Worm (Caenorhabditis elegans) whole organism, early embryonic: ENCODE data around the gene M110.7.

Experiments
- F13C5.2 ChIP-seq: sonication (generic microtip); optimal IDR thresholded peaks from 2 replicates; lab custom pipeline; 2017; ENCODE audit warnings: mild to moderate bottlenecking, missing genetic modification characterization, inconsistent platforms, missing compliant biosample characterization
- aly-1 ChIP-seq: sonication (generic microtip); optimal IDR thresholded peaks from 2 replicates; lab custom pipeline; 2016; ENCODE audit warnings: missing genetic modification characterization, missing compliant biosample characterization
- ama-1 ChIP-seq: fragments of 150-350 bp; optimal IDR thresholded peaks from 2 replicates; lab custom pipeline; 2014
- ets-7 ChIP-seq: sonication (generic microtip); optimal IDR thresholded peaks from 2 replicates; lab custom pipeline; 2016; ENCODE audit warnings: missing genotype, missing genetic modification characterization, missing compliant biosample characterization
- flt-1 ChIP-seq: fragments of 200-800 bp; sonication (Bioruptor generic); IDR thresholded peaks from 2 replicates; pipeline ENCODE4 v1.3.6; 2022; ENCODE audit warnings: missing genetic modification characterization, missing compliant biosample characterization
- hmg-4 ChIP-seq: fragments of 200-800 bp; sonication (Bioruptor generic); optimal IDR thresholded peaks from 2 replicates; lab custom pipeline; 2018; ENCODE audit warnings: mild to moderate bottlenecking, missing genetic modification characterization, missing compliant biosample characterization
- hnd-1 ChIP-seq: sonication (generic microtip); optimal IDR thresholded peaks from 2 replicates; lab custom pipeline; 2016; ENCODE audit warnings: missing genetic modification characterization, missing compliant biosample characterization
- pes-1 ChIP-seq: fragments of 200-800 bp; sonication (Bioruptor generic); IDR thresholded peaks from 2 replicates; pipeline ENCODE4 v1.3.6; 2022; ENCODE audit warnings: missing genetic modification reagents, missing genetic modification characterization, missing compliant biosample characterization
- scrt-1 ChIP-seq: fragments of 200-800 bp; sonication (Bioruptor generic); IDR thresholded peaks from 2 replicates; pipeline ENCODE4 v1.3.6; 2022; ENCODE audit warnings: missing genetic modification characterization, missing compliant biosample characterization
- tbx-11 ChIP-seq: fragments of 200-800 bp; sonication (Bioruptor generic); IDR thresholded peaks from 2 replicates; pipeline ENCODE4 v1.3.6; 2022; ENCODE audit warnings: missing genetic modification characterization, missing compliant biosample characterization
- tbx-37 ChIP-seq: fragments of 200-800 bp; sonication (Bioruptor generic); conservative IDR thresholded peaks from 2 replicates; pipeline ENCODE4 v1.3.6; 2022; ENCODE audit warnings: missing genetic modification reagents, missing genetic modification characterization, missing compliant biosample characterization
- tra-4 ChIP-seq: sonication (generic microtip); optimal IDR thresholded peaks from 2 replicates; lab custom pipeline; 2017; ENCODE audit warnings: missing genetic modification characterization, missing compliant biosample characterization

DNA sequence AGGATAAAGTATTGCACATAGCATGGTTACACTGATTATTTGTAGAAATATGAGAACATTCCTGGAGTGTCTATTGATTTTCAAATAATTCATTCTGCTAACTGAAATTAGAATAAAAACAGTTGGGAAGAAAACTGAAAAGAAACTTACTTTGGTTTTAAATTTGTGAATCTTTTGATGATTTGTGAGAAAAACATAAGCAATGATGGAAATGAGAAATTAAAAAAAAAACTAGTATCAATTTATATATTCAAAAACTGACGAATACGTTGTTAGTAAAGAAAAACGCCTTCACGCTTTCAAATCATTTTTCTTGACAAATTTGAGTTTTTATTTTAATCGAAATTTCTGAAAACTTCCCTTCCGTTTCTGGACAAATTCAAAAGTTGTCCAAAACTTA lies 39.5 kb upstream of the M110.7 start, which contains the start of gene T05C12.9:
- TF ChIP-seq flt-1 (no peak), hnd-1 (tag; lab: Kevin White, UChicago) (no peak), hmg-4 (GFP tag; lab: Kevin White, UChicago) (no peak), tbx-11 (GFP tag; lab: Robert Waterston, UW) (no peak), F13C5.2 (tag; lab: Kevin White, UChicago) (no peak), ama-1 (lab: Kevin White, UChicago) (no peak), scrt-1 (GFP tag; lab: Robert Waterston, UW) (no peak), tbx-37 (GFP tag; lab: Robert Waterston, UW) (no peak), tra-4 (tag; lab: Kevin White, UChicago) (no peak), pes-1 (GFP tag; lab: Robert Waterston, UW) (no peak), aly-1 (tag; lab: Kevin White, UChicago) (no peak), ets-7 (no peak)
